Fruit fly (Drosophila melanogaster): ENCODE data around the gene CG31855.

Gene CG31855

DNA sequence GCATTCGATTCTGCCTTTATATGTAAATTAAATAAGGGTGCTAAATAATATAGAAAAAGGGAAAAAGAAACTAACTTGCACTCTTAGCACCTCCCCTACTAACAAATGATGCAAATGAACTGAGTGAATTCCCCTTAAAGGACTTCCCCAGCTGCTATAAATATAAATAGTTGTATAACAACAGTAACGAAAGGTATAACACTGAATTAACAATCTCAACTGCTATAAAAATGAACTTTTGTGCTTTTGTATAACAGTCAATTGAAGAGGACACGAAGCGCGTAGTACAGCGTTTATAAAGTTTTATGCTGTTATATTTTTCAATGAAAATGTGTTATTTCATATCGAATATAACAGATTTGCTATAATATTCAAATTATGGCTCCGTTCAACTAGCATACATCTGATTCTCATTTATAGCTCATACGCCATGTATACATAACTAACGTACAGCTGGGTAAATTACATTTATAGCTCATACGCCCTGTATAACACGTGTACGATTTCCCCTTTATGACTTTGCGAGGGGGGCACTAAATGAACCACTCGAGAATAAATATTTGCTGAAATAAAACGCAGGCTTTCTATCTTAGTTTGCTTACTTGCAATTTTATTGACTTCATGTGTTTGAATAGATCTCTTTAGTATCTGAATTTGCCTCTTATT, 19.6 kb upstream of the CG31855 start:
- no peak for TF ChIP-seq Crg-1 (GFP tag; optimal IDR thresholded peaks at IDR 0.05)
- no peak for TF ChIP-seq CG33017 (tag; optimal IDR thresholded peaks at IDR 0.05)
- no peak for TF ChIP-seq CG11617 (GFP tag; optimal IDR thresholded peaks at IDR 0.05)
- TF ChIP-seq ovo (GFP tag; optimal IDR thresholded peaks at IDR 0.05), result no peak
- TF ChIP-seq cic (GFP tag; optimal IDR thresholded peaks at IDR 0.05), result no peak
- TF ChIP-seq pad (GFP tag; optimal IDR thresholded peaks at IDR 0.05), result peak; percentile 94
- no peak for TF ChIP-seq CG7045 (GFP tag; optimal IDR thresholded peaks at IDR 0.05)
- no peak for TF ChIP-seq CG14711 (tag; optimal IDR thresholded peaks at IDR 0.05)
- TF ChIP-seq cnc (optimal IDR thresholded peaks at IDR 0.05), result no peak
- no peak for TF ChIP-seq CG5204 (GFP tag; optimal IDR thresholded peaks at IDR 0.05)
- no peak for TF ChIP-seq Hr96 (GFP tag; optimal IDR thresholded peaks at IDR 0.05)
- TF ChIP-seq CG1620 (GFP tag; optimal IDR thresholded peaks at IDR 0.05), result no peak
- no peak for TF ChIP-seq bab1 (GFP tag; optimal IDR thresholded peaks at IDR 0.05)
- TF ChIP-seq CG7101 (tag; optimal IDR thresholded peaks at IDR 0.05), result peak; percentile 15
- no peak for TF ChIP-seq toe (GFP tag; optimal IDR thresholded peaks at IDR 0.05)
- no peak for TF ChIP-seq Clk (GFP tag; optimal IDR thresholded peaks at IDR 0.05)
- TF ChIP-seq tj (GFP tag; optimal IDR thresholded peaks at IDR 0.05), result no peak
- no peak for TF ChIP-seq Mnt (GFP tag; optimal IDR thresholded peaks at IDR 0.05)
- no peak for TF ChIP-seq CG12768 (GFP tag; optimal IDR thresholded peaks at IDR 0.05)
- peak; percentile 38 for TF ChIP-seq kay (GFP tag; ENCODE audit: borderline replicate concordance)

DNA sequence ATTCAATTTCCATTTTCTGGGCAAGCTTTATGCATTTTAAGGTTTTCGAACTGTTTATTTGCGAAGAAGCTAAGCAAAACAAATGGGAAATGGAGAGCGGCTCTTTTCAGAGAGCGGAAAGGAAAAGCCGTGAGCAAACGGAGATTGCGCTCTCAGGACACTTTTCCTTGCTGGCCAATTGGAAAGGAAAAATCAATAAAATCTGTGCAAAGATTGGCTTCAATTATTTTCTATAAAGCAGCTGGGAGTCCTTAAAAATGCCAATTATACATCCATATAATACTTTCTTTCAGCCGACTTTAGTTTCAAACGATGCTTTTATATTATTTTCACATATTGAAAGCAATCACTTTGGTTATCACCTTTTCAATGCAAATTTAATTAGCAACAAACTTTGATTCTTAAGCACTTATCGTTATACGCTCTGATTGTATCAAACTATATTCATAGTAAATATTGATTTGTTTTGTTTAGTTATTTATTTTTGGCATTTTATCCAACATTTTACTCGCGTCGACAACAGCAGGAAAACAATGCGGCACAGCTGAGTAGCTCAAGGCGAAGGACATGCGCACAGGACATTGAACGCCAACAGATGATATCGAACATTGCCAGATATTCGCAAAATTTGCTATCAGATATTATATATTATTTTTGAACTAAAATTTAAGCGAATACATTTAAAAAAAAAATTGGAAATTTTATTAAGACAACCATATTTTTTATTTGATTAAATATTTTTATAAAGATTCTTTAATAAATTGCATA, 14.2 kb upstream of the CG31855 start, which contains the start of gene CG9395:
Gene CG9395 (minus strand): TSS at position 494 of the 768 bp plus-strand sequence.
- TF ChIP-seq tj (GFP tag; optimal IDR thresholded peaks at IDR 0.05), result no peak
- no peak for TF ChIP-seq Mnt (GFP tag; optimal IDR thresholded peaks at IDR 0.05)
- no peak for TF ChIP-seq cnc (optimal IDR thresholded peaks at IDR 0.05)
- no peak for TF ChIP-seq kay (GFP tag; ENCODE audit: borderline replicate concordance)
- no peak for TF ChIP-seq bab1 (GFP tag; optimal IDR thresholded peaks at IDR 0.05)
- TF ChIP-seq Crg-1 (GFP tag; optimal IDR thresholded peaks at IDR 0.05), result no peak
- TF ChIP-seq Clk (GFP tag; optimal IDR thresholded peaks at IDR 0.05), result no peak
- TF ChIP-seq cic (GFP tag; optimal IDR thresholded peaks at IDR 0.05), result no peak
- TF ChIP-seq CG1620 (GFP tag; optimal IDR thresholded peaks at IDR 0.05), result no peak
- no peak for TF ChIP-seq CG33017 (tag; optimal IDR thresholded peaks at IDR 0.05)
- no peak for TF ChIP-seq CG12768 (GFP tag; optimal IDR thresholded peaks at IDR 0.05)
- no peak for TF ChIP-seq CG7045 (GFP tag; optimal IDR thresholded peaks at IDR 0.05)
- no peak for TF ChIP-seq CG7101 (tag; optimal IDR thresholded peaks at IDR 0.05)
- TF ChIP-seq CG11617 (GFP tag; optimal IDR thresholded peaks at IDR 0.05), result no peak
- TF ChIP-seq pad (GFP tag; optimal IDR thresholded peaks at IDR 0.05), result no peak
- TF ChIP-seq toe (GFP tag; optimal IDR thresholded peaks at IDR 0.05), result no peak
- no peak for TF ChIP-seq Hr96 (GFP tag; optimal IDR thresholded peaks at IDR 0.05)

DNA sequence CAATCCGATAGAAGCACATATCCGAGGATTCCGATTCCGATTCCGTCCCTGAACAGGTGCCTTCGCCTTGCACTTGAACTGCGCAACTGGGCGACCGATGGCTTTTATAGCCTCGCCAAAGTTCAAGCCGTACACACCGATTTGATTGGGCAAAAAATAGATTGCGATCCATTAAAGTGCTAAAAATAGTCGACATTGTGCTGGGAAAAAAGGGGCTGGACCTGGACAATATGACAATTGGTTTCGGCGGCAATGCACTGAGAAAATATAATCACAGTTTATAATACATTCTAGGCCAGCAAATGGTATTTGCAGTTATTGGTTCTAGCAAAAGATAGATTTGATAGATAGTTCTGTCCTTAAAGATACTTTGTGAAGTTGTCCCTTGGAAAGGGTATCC, 7.5 kb upstream of the CG31855 start, which contains the start of gene CG9377:
Gene CG9377 (minus strand): TSS at position 101 of the 400 bp plus-strand sequence.
- TF ChIP-seq cic (GFP tag; optimal IDR thresholded peaks at IDR 0.05) (no peak), kay (GFP tag; ENCODE audit: borderline replicate concordance) (no peak), tj (GFP tag; optimal IDR thresholded peaks at IDR 0.05) (no peak), CG1620 (GFP tag; optimal IDR thresholded peaks at IDR 0.05) (no peak), Hr96 (GFP tag; optimal IDR thresholded peaks at IDR 0.05) (no peak), toe (GFP tag; optimal IDR thresholded peaks at IDR 0.05) (no peak), Clk (GFP tag; optimal IDR thresholded peaks at IDR 0.05) (no peak), CG14711 (tag; optimal IDR thresholded peaks at IDR 0.05) (no peak), bab1 (GFP tag; optimal IDR thresholded peaks at IDR 0.05) (no peak), CG7101 (tag; optimal IDR thresholded peaks at IDR 0.05) (no peak), CG7045 (GFP tag; optimal IDR thresholded peaks at IDR 0.05) (no peak), Crg-1 (GFP tag; optimal IDR thresholded peaks at IDR 0.05) (no peak), pad (GFP tag; optimal IDR thresholded peaks at IDR 0.05) (no peak), CG5204 (GFP tag; optimal IDR thresholded peaks at IDR 0.05) (no peak), Mnt (GFP tag; optimal IDR thresholded peaks at IDR 0.05) (no peak), CG12768 (GFP tag; optimal IDR thresholded peaks at IDR 0.05) (no peak), cnc (optimal IDR thresholded peaks at IDR 0.05) (no peak), CG11617 (GFP tag; optimal IDR thresholded peaks at IDR 0.05) (no peak)

DNA sequence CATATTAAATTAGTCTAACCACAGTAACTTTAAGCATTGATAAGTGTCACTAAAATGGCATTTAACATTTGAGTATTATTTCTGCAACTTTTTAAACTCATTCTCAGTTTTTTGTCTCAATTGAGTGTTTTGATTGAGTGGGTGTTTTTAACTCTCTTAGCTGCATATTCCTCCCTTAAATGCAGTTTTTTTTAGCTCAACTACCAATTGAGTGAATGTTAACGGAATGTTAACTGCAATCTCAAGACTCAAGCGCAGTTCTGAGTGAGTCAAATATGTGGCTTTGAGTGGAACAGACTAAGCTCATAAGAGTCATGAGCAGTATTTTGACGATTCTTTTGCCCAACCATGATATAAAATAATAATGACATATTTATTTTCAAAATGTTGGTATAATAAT, 6.1 kb upstream of the CG31855 start:
- TF ChIP-seq CG7045 (GFP tag; optimal IDR thresholded peaks at IDR 0.05) (no peak), kay (GFP tag; ENCODE audit: borderline replicate concordance) (peak; percentile 52), Crg-1 (GFP tag; optimal IDR thresholded peaks at IDR 0.05) (no peak), cnc (optimal IDR thresholded peaks at IDR 0.05) (no peak), CG7101 (tag; optimal IDR thresholded peaks at IDR 0.05) (no peak)

DNA sequence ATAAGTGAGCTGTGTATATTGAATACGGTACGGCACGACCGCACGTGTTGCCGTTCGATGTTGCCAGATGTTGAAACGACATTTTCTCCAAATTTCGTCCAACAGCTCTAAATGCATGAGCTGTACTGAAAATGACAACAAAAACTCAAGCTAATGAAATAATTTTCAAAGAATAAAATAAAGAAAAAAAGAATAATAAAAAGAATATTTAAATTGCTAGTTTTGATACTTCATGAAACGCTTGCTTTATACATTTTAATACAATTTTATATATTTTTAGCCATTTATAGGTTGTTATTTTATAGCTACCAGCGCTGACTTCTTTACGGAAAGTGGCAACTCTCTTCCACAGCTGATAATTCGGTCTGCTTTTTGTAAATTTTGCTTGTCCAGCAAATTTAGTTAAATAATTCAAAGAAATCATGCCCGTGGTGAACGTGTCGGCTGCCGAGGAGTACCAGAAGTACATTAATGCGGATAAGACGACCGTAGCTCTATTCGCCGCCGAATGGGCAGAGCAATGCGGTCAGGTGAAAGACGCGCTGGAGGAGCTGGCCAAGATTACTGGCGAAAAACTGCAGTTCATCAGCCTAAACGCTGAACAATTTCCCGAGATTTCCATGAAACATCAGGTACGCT, 2.8 kb upstream of the CG31855 start, which contains the start of the genes Nnp-1 and Grx3:
Gene Nnp-1 (minus strand): TSS at position 81 of the 639 bp plus-strand sequence.
Gene Grx3 (plus strand): TSS at position 339 of the 639 bp plus-strand sequence.
- TF ChIP-seq bab1 (GFP tag; optimal IDR thresholded peaks at IDR 0.05) (peak; percentile 80), CG5204 (GFP tag; optimal IDR thresholded peaks at IDR 0.05) (peak; percentile 16), Clk (GFP tag; optimal IDR thresholded peaks at IDR 0.05) (no peak), CG7045 (GFP tag; optimal IDR thresholded peaks at IDR 0.05) (peak; percentile 72), tj (GFP tag; optimal IDR thresholded peaks at IDR 0.05) (peak; percentile 98), cic (GFP tag; optimal IDR thresholded peaks at IDR 0.05) (peak; percentile 43), toe (GFP tag; optimal IDR thresholded peaks at IDR 0.05) (peak; percentile 54), cnc (optimal IDR thresholded peaks at IDR 0.05) (no peak), Crg-1 (GFP tag; optimal IDR thresholded peaks at IDR 0.05) (peak; percentile 40), kay (GFP tag; ENCODE audit: borderline replicate concordance) (no peak), Hr96 (GFP tag; optimal IDR thresholded peaks at IDR 0.05) (no peak), Mnt (GFP tag; optimal IDR thresholded peaks at IDR 0.05) (peak; percentile 98), CG14711 (tag; optimal IDR thresholded peaks at IDR 0.05) (peak; percentile 87), CG1620 (GFP tag; optimal IDR thresholded peaks at IDR 0.05) (peak; percentile 48), ovo (GFP tag; optimal IDR thresholded peaks at IDR 0.05) (peak; percentile 45), CG33017 (tag; optimal IDR thresholded peaks at IDR 0.05) (peak; percentile 68), CG11617 (GFP tag; optimal IDR thresholded peaks at IDR 0.05) (peak; percentile 68), CG12768 (GFP tag; optimal IDR thresholded peaks at IDR 0.05) (peak; percentile 48), CG7101 (tag; optimal IDR thresholded peaks at IDR 0.05) (peak; percentile 78), pad (GFP tag; optimal IDR thresholded peaks at IDR 0.05) (peak; percentile 54)
